Worm (Caenorhabditis elegans) whole organism, L4/young adult: ENCODE results near the gene K08C7.4.

ENCODE experiments used
- W03F9.2 ChIP-seq: fragments of 150-350 bp; optimal IDR thresholded peaks from 2 replicates; lab custom pipeline; 2014; ENCODE audit warnings: missing biosample characterization, missing genetic modification characterization
- dao-5 ChIP-seq: sonication (generic microtip); optimal IDR thresholded peaks from 2 replicates; lab custom pipeline; 2016; ENCODE audit warnings: missing genotype, missing genetic modification characterization, moderate library complexity, missing compliant biosample characterization
- him-1 ChIP-seq: sonication (generic microtip); optimal IDR thresholded peaks from 2 replicates; lab custom pipeline; 2016; ENCODE audit warnings: missing genotype, missing genetic modification reagents, missing genetic modification characterization, missing compliant biosample characterization

DNA sequence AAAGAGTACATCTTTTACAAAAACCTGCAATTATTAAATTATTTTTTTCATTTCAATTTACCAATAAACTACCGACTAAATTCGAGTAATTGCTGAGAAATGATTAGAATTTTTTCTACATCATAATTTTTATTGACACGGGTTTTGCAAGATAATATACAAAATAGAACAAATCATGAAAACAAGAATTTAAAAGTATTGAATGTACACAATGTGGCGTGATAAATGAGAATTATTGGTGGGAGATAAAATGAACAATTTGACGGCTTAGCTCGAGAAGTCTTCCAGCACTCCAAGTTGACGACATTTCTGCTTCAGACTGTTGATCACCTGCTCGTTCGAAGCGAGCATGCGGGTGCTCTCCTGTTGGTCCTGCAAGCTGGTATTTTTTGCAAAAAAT lies 14.9 kb upstream of the K08C7.4 start, which contains the start of gene R102.4:
- TF ChIP-seq dao-5 (tag; lab: Kevin White, UChicago) (no peak), him-1 (tag; lab: Kevin White, UChicago) (no peak), W03F9.2 (tag; lab: Kevin White, UChicago) (no peak)
